Worm (Caenorhabditis elegans) whole organism, mixed stage, embryonic: ENCODE data around the gene C44H9.7.

ENCODE experiments used
- M03D4.4 ChIP-seq: sonication (generic microtip); optimal IDR thresholded peaks from 2 replicates; lab custom pipeline; 2017; ENCODE audit warnings: mild to moderate bottlenecking, missing genetic modification characterization, missing compliant biosample characterization
- bed-3 ChIP-seq: fragments of 200-800 bp; sonication (Bioruptor generic); optimal IDR thresholded peaks from 3 replicates; lab custom pipeline; 2018; ENCODE audit warnings: mild to moderate bottlenecking, missing genetic modification characterization, moderate library complexity, missing compliant biosample characterization
- blmp-1 ChIP-seq: fragments of 150-350 bp; optimal IDR thresholded peaks from 2 replicates; lab custom pipeline; 2014; ENCODE audit warnings: missing biosample characterization, missing genetic modification characterization
- ceh-43 ChIP-seq: fragments of 200-800 bp; sonication (Bioruptor generic); optimal IDR thresholded peaks from 2 replicates; lab custom pipeline; 2018; ENCODE audit warnings: mild to moderate bottlenecking, missing genetic modification characterization, moderate library complexity, missing compliant biosample characterization
- ceh-83 ChIP-seq: fragments of 200-800 bp; sonication (Bioruptor generic); optimal IDR thresholded peaks from 2 replicates; lab custom pipeline; 2018; ENCODE audit warnings: mild to moderate bottlenecking, missing genetic modification characterization, missing compliant biosample characterization
- ces-1 ChIP-seq: fragments of 150-350 bp; optimal IDR thresholded peaks from 2 replicates; lab custom pipeline; 2014; ENCODE audit warnings: missing biosample characterization, missing genetic modification reagents, missing genetic modification characterization
- cnd-1 ChIP-seq: fragments of 200-800 bp; sonication (Bioruptor generic); optimal IDR thresholded peaks from 2 replicates; lab custom pipeline; 2018; ENCODE audit warnings: mild to moderate bottlenecking, missing genetic modification characterization, missing compliant biosample characterization
- drap-1 ChIP-seq: fragments of 200-800 bp; sonication (Bioruptor generic); optimal IDR thresholded peaks from 3 replicates; lab custom pipeline; 2018; ENCODE audit warnings: mild to moderate bottlenecking, missing genetic modification characterization, missing compliant biosample characterization
- elt-1 ChIP-seq: sonication (generic microtip); optimal IDR thresholded peaks from 2 replicates; lab custom pipeline; 2017; ENCODE audit warnings: missing genetic modification characterization, mild to moderate bottlenecking, missing compliant biosample characterization, antibody characterized with exemption, moderate library complexity, borderline replicate concordance; ENCODE audit not compliant: insufficient read depth
- ham-2 ChIP-seq: fragments of 200-800 bp; sonication (Bioruptor generic); optimal IDR thresholded peaks from 2 replicates; lab custom pipeline; 2018; ENCODE audit warnings: mild to moderate bottlenecking, missing genetic modification characterization, missing compliant biosample characterization
- hlh-1 ChIP-seq: fragments of 150-350 bp; optimal IDR thresholded peaks from 2 replicates; lab custom pipeline; 2014; ENCODE audit warnings: missing biosample characterization, missing genetic modification reagents, missing genetic modification characterization
- lin-13 ChIP-seq: fragments of 150-350 bp; optimal IDR thresholded peaks from 2 replicates; lab custom pipeline; 2014; ENCODE audit warnings: missing biosample characterization, missing genetic modification characterization
- lin-32 ChIP-seq: fragments of 200-800 bp; sonication (Bioruptor generic); optimal IDR thresholded peaks from 2 replicates; lab custom pipeline; 2018; ENCODE audit warnings: mild to moderate bottlenecking, missing genetic modification characterization, missing compliant biosample characterization
- lsy-2 ChIP-seq: fragments of 150-350 bp; optimal IDR thresholded peaks from 2 replicates; lab custom pipeline; 2014; ENCODE audit warnings: missing biosample characterization, missing genetic modification characterization
- mab-5 ChIP-seq: fragments of 150-350 bp; optimal IDR thresholded peaks from 2 replicates; lab custom pipeline; 2014; ENCODE audit warnings: missing biosample characterization, missing genetic modification characterization
- mep-1 ChIP-seq: fragments of 150-350 bp; optimal IDR thresholded peaks from 2 replicates; lab custom pipeline; 2017; ENCODE audit warnings: missing biosample characterization, missing genetic modification reagents, missing genetic modification characterization, inconsistent platforms
- mls-2 ChIP-seq: sonication (generic microtip); optimal IDR thresholded peaks from 2 replicates; lab custom pipeline; 2016; ENCODE audit warnings: mild to moderate bottlenecking, missing genetic modification characterization, moderate library complexity, missing compliant biosample characterization
- nhr-2 ChIP-seq: fragments of 150-350 bp; optimal IDR thresholded peaks from 2 replicates; lab custom pipeline; 2014; ENCODE audit warnings: missing biosample characterization, missing genetic modification characterization
- nhr-237 ChIP-seq: fragments of 150-350 bp; optimal IDR thresholded peaks from 2 replicates; lab custom pipeline; 2014; ENCODE audit warnings: missing biosample characterization, missing genetic modification characterization
- nhr-28 ChIP-seq: fragments of 150-350 bp; optimal IDR thresholded peaks from 2 replicates; lab custom pipeline; 2014; ENCODE audit warnings: missing biosample characterization, missing genetic modification characterization
- nhr-76 ChIP-seq: sonication (generic microtip); optimal IDR thresholded peaks from 2 replicates; lab custom pipeline; 2017; ENCODE audit warnings: missing biosample characterization, missing genetic modification characterization
- pha-4 ChIP-seq: fragments of 150-350 bp; optimal IDR thresholded peaks from 2 replicates; lab custom pipeline; 2018; ENCODE audit warnings: missing biosample characterization, missing genetic modification reagents, missing genetic modification characterization
- sem-2 ChIP-seq: fragments of 200-800 bp; sonication (Bioruptor generic); optimal IDR thresholded peaks from 2 replicates; lab custom pipeline; 2018; ENCODE audit warnings: mild to moderate bottlenecking, missing genetic modification characterization, missing compliant biosample characterization
- snpc-4 ChIP-seq: fragments of 150-350 bp; optimal IDR thresholded peaks from 2 replicates; lab custom pipeline; 2014; ENCODE audit warnings: missing biosample characterization, missing genetic modification characterization
- sptf-1 ChIP-seq: sonication (generic microtip); optimal IDR thresholded peaks from 2 replicates; lab custom pipeline; 2017; ENCODE audit warnings: mild to moderate bottlenecking, missing genetic modification characterization, moderate library complexity, missing compliant biosample characterization
- tbx-8 ChIP-seq: fragments of 200-800 bp; sonication (Bioruptor generic); optimal IDR thresholded peaks from 2 replicates; lab custom pipeline; 2018; ENCODE audit warnings: mild to moderate bottlenecking, missing genetic modification characterization, moderate library complexity, missing compliant biosample characterization
- unc-120 ChIP-seq: sonication (generic microtip); optimal IDR thresholded peaks from 2 replicates; lab custom pipeline; 2017; ENCODE audit warnings: missing genetic modification characterization, missing compliant biosample characterization; ENCODE audit not compliant: poor library complexity, severe bottlenecking
- unc-39 ChIP-seq: fragments of 150-350 bp; optimal IDR thresholded peaks from 2 replicates; lab custom pipeline; 2014; ENCODE audit warnings: missing biosample characterization, missing genetic modification characterization
- unc-62 ChIP-seq: fragments of 150-350 bp; optimal IDR thresholded peaks from 2 replicates; lab custom pipeline; 2014; ENCODE audit warnings: missing biosample characterization, missing genetic modification reagents, missing genetic modification characterization
- zip-8 ChIP-seq: fragments of 150-350 bp; optimal IDR thresholded peaks from 2 replicates; lab custom pipeline; 2014; ENCODE audit warnings: missing biosample characterization, missing genetic modification characterization
- ztf-11 ChIP-seq: fragments of 150-350 bp; optimal IDR thresholded peaks from 2 replicates; lab custom pipeline; 2014; ENCODE audit warnings: missing biosample characterization, missing genetic modification characterization

The C44H9.7 gene

ce11 chrV:12815386-12815785 lies 39.3 kb downstream of the C44H9.7 start:
- TF ChIP-seq lin-32 (no peak), sptf-1 (no peak), elt-1 (no peak), lin-13 (no peak), mep-1 (tag; lab: Kevin White, UChicago) (no peak), unc-62 (GFP tag; lab: Kevin White, UChicago) (no peak), drap-1 (no peak), blmp-1 (no peak), nhr-76 (tag; lab: Kevin White, UChicago) (no peak), tbx-8 (GFP tag; lab: Kevin White, UChicago) (no peak), unc-120 (tag; lab: Kevin White, UChicago) (no peak), nhr-28 (tag; lab: Kevin White, UChicago) (no peak), ceh-83 (GFP tag; lab: Kevin White, UChicago) (no peak), hlh-1 (tag; lab: Kevin White, UChicago) (no peak), M03D4.4 (tag; lab: Kevin White, UChicago) (no peak), ceh-43 (GFP tag; lab: Kevin White, UChicago) (no peak), sem-2 (GFP tag; lab: Kevin White, UChicago) (no peak)

ce11 chrV:12814481-12814882 lies 40.2 kb downstream of the C44H9.7 start:
- TF ChIP-seq unc-120 (tag; lab: Kevin White, UChicago) (peak; percentile 85), lin-13 (no peak), sptf-1 (peak; percentile 47), lsy-2 (peak; percentile 9), pha-4 (tag; lab: Kevin White, UChicago) (peak; percentile 69), ces-1 (GFP tag; lab: Kevin White, UChicago) (peak; percentile 39), ham-2 (GFP tag; lab: Kevin White, UChicago) (peak; percentile 75), hlh-1 (tag; lab: Kevin White, UChicago) (peak; percentile 82), ztf-11 (tag; lab: Kevin White, UChicago) (peak; percentile 13), unc-62 (GFP tag; lab: Kevin White, UChicago) (peak; percentile 55), cnd-1 (no peak), mls-2 (no peak), drap-1 (peak; percentile 40), ceh-83 (GFP tag; lab: Kevin White, UChicago) (no peak), mab-5 (tag; lab: Kevin White, UChicago) (no peak)

ce11 chrV:12814022-12814421 lies 40.6 kb downstream of the C44H9.7 start, which contains the start of gene ZC443.3:
TSS of gene ZC443.3 (minus strand) at chrV:12814122.
- TF ChIP-seq M03D4.4 (tag; lab: Kevin White, UChicago) (no peak), ceh-43 (GFP tag; lab: Kevin White, UChicago) (no peak), snpc-4 (tag; lab: Kevin White, UChicago) (no peak), nhr-237 (no peak)

ce11 chrV:12811810-12812209 lies 42.9 kb downstream of the C44H9.7 start:
- TF ChIP-seq mep-1 (tag; lab: Kevin White, UChicago), result no peak
- TF ChIP-seq unc-39, result no peak
- no peak for TF ChIP-seq sptf-1
- TF ChIP-seq nhr-2, result no peak
- no peak for TF ChIP-seq hlh-1 (tag; lab: Kevin White, UChicago)

DNA sequence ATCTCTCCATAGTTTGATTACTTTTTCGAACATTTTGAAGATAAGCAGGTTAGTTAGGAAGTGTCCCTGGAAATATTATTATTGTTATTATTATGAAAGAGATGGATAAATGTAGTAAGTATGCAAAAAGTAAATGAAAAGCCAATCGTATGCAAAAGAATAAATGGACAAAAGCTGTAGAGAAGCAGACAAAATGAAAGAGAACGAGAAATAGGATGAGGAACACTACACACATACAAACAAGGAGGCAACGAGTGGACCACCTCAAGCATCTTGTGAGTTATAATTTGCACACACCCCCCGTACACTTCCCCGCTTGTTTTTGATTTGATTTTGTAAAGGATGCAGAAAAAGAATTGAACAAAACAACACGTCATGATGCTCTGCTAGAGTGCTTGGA lies 43.5 kb downstream of the C44H9.7 start, which contains the start of gene ZC443.2:
Gene ZC443.2 (minus strand): TSS at position 67 of the 400 bp plus-strand sequence.
- TF ChIP-seq lsy-2, result no peak
- no peak for TF ChIP-seq mep-1 (tag; lab: Kevin White, UChicago)
- peak; percentile 59 for TF ChIP-seq ces-1 (GFP tag; lab: Kevin White, UChicago)
- no peak for TF ChIP-seq ztf-11 (tag; lab: Kevin White, UChicago)

ce11 chrV:12809876-12810275 lies 44.8 kb downstream of the C44H9.7 start, which contains the start of gene ZC443.1:
TSS of gene ZC443.1 (minus strand) at chrV:12810080.
- TF ChIP-seq bed-3 (GFP tag; lab: Kevin White, UChicago) (no peak), zip-8 (tag; lab: Kevin White, UChicago) (no peak)
